Fruit fly (Drosophila melanogaster) whole organism, embryonic: ENCODE data around the gene CG12560.

Experiments
- B-H1 ChIP-seq: fragments of 200-800 bp; sonication (Bioruptor generic); IDR thresholded peaks from 3 replicates; pipeline ENCODE4 v1.3.6; 2022; ENCODE audit warnings: missing biosample characterization, missing genetic modification characterization
- CG10147 ChIP-seq: fragments of 200-800 bp; sonication (Bioruptor generic); optimal IDR thresholded peaks from 2 replicates; lab custom pipeline; 2019; ENCODE audit warnings: missing biosample characterization, mild to moderate bottlenecking, missing genetic modification characterization, moderate library complexity
- CG10431 ChIP-seq: fragments of 200-800 bp; sonication (Bioruptor generic); optimal IDR thresholded peaks from 3 replicates; lab custom pipeline; 2018; ENCODE audit warnings: missing biosample characterization, mild to moderate bottlenecking, missing genetic modification characterization
- CG10654 ChIP-seq: fragments of 200-800 bp; sonication (Bioruptor generic); optimal IDR thresholded peaks from 2 replicates; lab custom pipeline; 2016; ENCODE audit warnings: missing biosample characterization, missing genetic modification characterization
- CG11504 ChIP-seq: fragments of 200-800 bp; sonication (Bioruptor generic); optimal IDR thresholded peaks from 3 replicates; lab custom pipeline; 2019; ENCODE audit warnings: missing biosample characterization, mild to moderate bottlenecking, missing genetic modification characterization, moderate library complexity
- CG12104 ChIP-seq: fragments of 200-800 bp; sonication (Bioruptor generic); optimal IDR thresholded peaks from 3 replicates; lab custom pipeline; 2016; ENCODE audit warnings: missing biosample characterization, missing genetic modification characterization
- CG13775 ChIP-seq: fragments of 200-800 bp; sonication (Bioruptor generic); optimal IDR thresholded peaks from 3 replicates; lab custom pipeline; 2017; ENCODE audit warnings: missing biosample characterization, mild to moderate bottlenecking, missing genetic modification characterization
- CG14965 ChIP-seq: fragments of 200-800 bp; sonication (Bioruptor generic); optimal IDR thresholded peaks from 2 replicates; lab custom pipeline; 2016; ENCODE audit warnings: missing biosample characterization, missing genetic modification characterization, borderline replicate concordance
- CG16779 ChIP-seq: fragments of 200-800 bp; sonication (Bioruptor generic); IDR thresholded peaks from 2 replicates; pipeline ENCODE4 v1.3.6; 2022; ENCODE audit warnings: missing biosample characterization, missing genetic modification characterization
- CG16815 ChIP-seq: fragments of 200-800 bp; sonication (Bioruptor generic); optimal IDR thresholded peaks from 3 replicates; lab custom pipeline; 2017; ENCODE audit warnings: missing biosample characterization, mild to moderate bottlenecking, missing genetic modification characterization
- CG17802 ChIP-seq: fragments of 200-800 bp; sonication (Bioruptor generic); optimal IDR thresholded peaks from 2 replicates; lab custom pipeline; 2018; ENCODE audit warnings: missing biosample characterization, mild to moderate bottlenecking, missing genetic modification characterization, moderate library complexity
- CG3281 ChIP-seq: fragments of 200-800 bp; sonication (Bioruptor generic); optimal IDR thresholded peaks from 3 replicates; lab custom pipeline; 2017; ENCODE audit warnings: missing biosample characterization, mild to moderate bottlenecking, missing genetic modification characterization
- CG4404 ChIP-seq: fragments of 200-800 bp; sonication (Bioruptor generic); IDR thresholded peaks from 2 replicates; pipeline ENCODE4 v1.3.6; 2022; ENCODE audit warnings: missing biosample characterization, missing genetic modification characterization
- CG5245 ChIP-seq: fragments of 200-800 bp; sonication (Bioruptor generic); optimal IDR thresholded peaks from 3 replicates; lab custom pipeline; 2016; ENCODE audit warnings: missing biosample characterization, missing genetic modification characterization
- CG9932 ChIP-seq: fragments of 200-800 bp; sonication (Bioruptor generic); IDR thresholded peaks from 2 replicates; pipeline ENCODE4 v1.3.6; 2022; ENCODE audit warnings: missing biosample characterization, missing genetic modification characterization
- Deaf1 ChIP-seq: fragments of 200-800 bp; optimal IDR thresholded peaks from 3 replicates; lab custom pipeline; 2019; ENCODE audit warnings: missing biosample characterization, mild to moderate bottlenecking, missing genetic modification characterization, moderate library complexity
- Dfd ChIP-seq, 2 experiments: fragments of >200 bp; optimal IDR thresholded peaks; 2 replicates each; lab custom pipeline; 2017; ENCODE audit warnings: missing biosample characterization in 2 of 2, missing genetic modification characterization in 2 of 2
- Dp ChIP-seq: fragments of 200-800 bp; sonication (Bioruptor generic); optimal IDR thresholded peaks from 2 replicates; lab custom pipeline; 2018; ENCODE audit warnings: missing biosample characterization, mild to moderate bottlenecking, missing genetic modification characterization, moderate library complexity
- HLH3B ChIP-seq: fragments of 200-800 bp; sonication (Bioruptor generic); IDR thresholded peaks from 2 replicates; pipeline ENCODE4 v1.3.6; 2022; ENCODE audit warnings: missing biosample characterization, missing genetic modification characterization
- HmgD ChIP-seq: fragments of 200-800 bp; sonication (Bioruptor generic); optimal IDR thresholded peaks from 3 replicates; lab custom pipeline; 2016; ENCODE audit warnings: missing biosample characterization, missing genetic modification characterization
- HmgZ ChIP-seq: fragments of 200-800 bp; sonication (Bioruptor generic); optimal IDR thresholded peaks from 2 replicates; lab custom pipeline; 2018; ENCODE audit warnings: missing biosample characterization, mild to moderate bottlenecking, missing genetic modification characterization
- NC2β ChIP-seq: fragments of 200-800 bp; sonication (Bioruptor generic); optimal IDR thresholded peaks from 2 replicates; lab custom pipeline; 2016; ENCODE audit warnings: missing biosample characterization, missing genetic modification characterization
- NFAT ChIP-seq: fragments of 200-800 bp; sonication (Bioruptor generic); IDR thresholded peaks from 2 replicates; pipeline ENCODE4 v1.3.6; 2022; ENCODE audit warnings: missing biosample characterization, missing genetic modification characterization
- Nf-YA ChIP-seq: fragments of 200-800 bp; sonication (Bioruptor generic); IDR thresholded peaks from 2 replicates; pipeline ENCODE4 v1.3.6; 2022; ENCODE audit warnings: missing biosample characterization, missing genetic modification characterization
- Nf-YB ChIP-seq: fragments of 200-800 bp; sonication (Bioruptor generic); optimal IDR thresholded peaks from 3 replicates; lab custom pipeline; 2019; ENCODE audit warnings: missing biosample characterization, mild to moderate bottlenecking, missing genetic modification characterization, moderate library complexity
- Sin3A ChIP-seq: fragments of >200 bp; optimal IDR thresholded peaks from 2 replicates; lab custom pipeline; 2018
- Six4 ChIP-seq: fragments of 200-800 bp; sonication (Bioruptor generic); optimal IDR thresholded peaks from 2 replicates; lab custom pipeline; 2016; ENCODE audit warnings: missing biosample characterization, missing genetic modification characterization
- Usf ChIP-seq: fragments of 200-800 bp; sonication (Bioruptor generic); optimal IDR thresholded peaks from 2 replicates; lab custom pipeline; 2017; ENCODE audit warnings: missing genotype, missing biosample characterization, missing genetic modification characterization
- Xbp1 ChIP-seq: fragments of 200-800 bp; sonication (Bioruptor generic); optimal IDR thresholded peaks from 3 replicates; lab custom pipeline; 2016; ENCODE audit warnings: missing biosample characterization, mild to moderate bottlenecking, missing genetic modification characterization
- bowl ChIP-seq: fragments of 200-800 bp; sonication (Bioruptor generic); IDR thresholded peaks from 2 replicates; pipeline ENCODE4 v1.3.6; 2022; ENCODE audit warnings: missing biosample characterization, missing genetic modification characterization
- chn ChIP-seq: fragments of 200-800 bp; sonication (Bioruptor generic); optimal IDR thresholded peaks from 2 replicates; lab custom pipeline; 2016; ENCODE audit warnings: missing biosample characterization, missing genetic modification characterization
- corto ChIP-seq: fragments of 200-800 bp; sonication (Bioruptor generic); optimal IDR thresholded peaks from 2 replicates; lab custom pipeline; 2016; ENCODE audit warnings: missing biosample characterization, mild to moderate bottlenecking, missing genetic modification characterization, moderate library complexity
- esg ChIP-seq: fragments of 200-800 bp; sonication (Bioruptor generic); conservative IDR thresholded peaks from 2 replicates; pipeline ENCODE4 v1.3.6; 2022; ENCODE audit warnings: missing biosample characterization, missing genetic modification characterization
- eve ChIP-seq, 2 experiments: fragments of >200 bp; optimal IDR thresholded peaks; 2 replicates each; lab custom pipeline; 2017; ENCODE audit warnings: missing biosample characterization in 2 of 2, missing genetic modification characterization in 2 of 2
- fd64A ChIP-seq: fragments of 200-800 bp; sonication (Bioruptor generic); optimal IDR thresholded peaks from 3 replicates; lab custom pipeline; 2018; ENCODE audit warnings: missing biosample characterization, mild to moderate bottlenecking, missing genetic modification characterization
- ind ChIP-seq: fragments of 200-800 bp; sonication (Bioruptor generic); optimal IDR thresholded peaks from 3 replicates; lab custom pipeline; 2016; ENCODE audit warnings: missing biosample characterization, missing genetic modification characterization
- inv ChIP-seq: fragments of 200-800 bp; sonication (Bioruptor generic); IDR thresholded peaks from 2 replicates; pipeline ENCODE4 v1.3.6; 2022; ENCODE audit warnings: missing biosample characterization, missing genetic modification characterization; ENCODE audit not compliant: partially characterized antibody
- lola ChIP-seq, 3 experiments: fragments of >200 bp in 2 of 3; fragments of 200-800 bp in 1 of 3; sonication (Bioruptor generic) in 1 of 3; optimal IDR thresholded peaks; 2 replicates each; lab custom pipeline; 2017 to 2019; ENCODE audit warnings: missing biosample characterization in 3 of 3, missing genetic modification characterization in 3 of 3, mild to moderate bottlenecking in 1 of 3, moderate library complexity in 1 of 3
- nerfin-1 ChIP-seq: fragments of 200-800 bp; sonication (Bioruptor generic); optimal IDR thresholded peaks from 3 replicates; lab custom pipeline; 2019; ENCODE audit warnings: missing biosample characterization, mild to moderate bottlenecking, missing genetic modification characterization, moderate library complexity
- nmo ChIP-seq: fragments of 200-800 bp; sonication (Bioruptor generic); optimal IDR thresholded peaks from 2 replicates; lab custom pipeline; 2018; ENCODE audit warnings: missing biosample characterization, mild to moderate bottlenecking, missing genetic modification characterization, moderate library complexity
- ranshi ChIP-seq: fragments of 200-800 bp; sonication (Bioruptor generic); IDR thresholded peaks from 2 replicates; pipeline ENCODE4 v1.3.6; 2022; ENCODE audit warnings: missing biosample characterization, missing genetic modification characterization
- slou ChIP-seq: fragments of 200-800 bp; sonication (Bioruptor generic); optimal IDR thresholded peaks from 3 replicates; lab custom pipeline; 2016; ENCODE audit warnings: missing biosample characterization, missing genetic modification characterization
- sob ChIP-seq: fragments of 200-800 bp; sonication (Bioruptor generic); IDR thresholded peaks from 2 replicates; pipeline ENCODE4 v1.3.6; 2022; ENCODE audit warnings: missing biosample characterization, missing genetic modification characterization
- tio ChIP-seq: fragments of 200-800 bp; sonication (Bioruptor generic); optimal IDR thresholded peaks from 2 replicates; lab custom pipeline; 2017; ENCODE audit warnings: missing biosample characterization, missing genetic modification characterization, inconsistent platforms
- tx ChIP-seq: fragments of 200-800 bp; sonication (Bioruptor generic); optimal IDR thresholded peaks from 2 replicates; lab custom pipeline; 2016; ENCODE audit warnings: missing biosample characterization, missing genetic modification characterization
- unpg ChIP-seq: fragments of 200-800 bp; sonication (Bioruptor generic); optimal IDR thresholded peaks from 3 replicates; lab custom pipeline; 2018; ENCODE audit warnings: missing biosample characterization, mild to moderate bottlenecking, missing genetic modification characterization, moderate library complexity
- yki ChIP-seq: fragments of >200 bp; optimal IDR thresholded peaks from 3 replicates; lab custom pipeline; 2018
- zen ChIP-seq: fragments of 200-800 bp; sonication (Bioruptor generic); optimal IDR thresholded peaks from 3 replicates; lab custom pipeline; 2018; ENCODE audit warnings: missing biosample characterization, mild to moderate bottlenecking, missing genetic modification characterization, moderate library complexity
- zen2 ChIP-seq: fragments of 200-800 bp; sonication (Bioruptor generic); IDR thresholded peaks from 3 replicates; pipeline ENCODE4 v1.3.6; 2022; ENCODE audit warnings: missing biosample characterization, missing genetic modification characterization; ENCODE audit not compliant: partially characterized antibody

CG12560 gene

DNA sequence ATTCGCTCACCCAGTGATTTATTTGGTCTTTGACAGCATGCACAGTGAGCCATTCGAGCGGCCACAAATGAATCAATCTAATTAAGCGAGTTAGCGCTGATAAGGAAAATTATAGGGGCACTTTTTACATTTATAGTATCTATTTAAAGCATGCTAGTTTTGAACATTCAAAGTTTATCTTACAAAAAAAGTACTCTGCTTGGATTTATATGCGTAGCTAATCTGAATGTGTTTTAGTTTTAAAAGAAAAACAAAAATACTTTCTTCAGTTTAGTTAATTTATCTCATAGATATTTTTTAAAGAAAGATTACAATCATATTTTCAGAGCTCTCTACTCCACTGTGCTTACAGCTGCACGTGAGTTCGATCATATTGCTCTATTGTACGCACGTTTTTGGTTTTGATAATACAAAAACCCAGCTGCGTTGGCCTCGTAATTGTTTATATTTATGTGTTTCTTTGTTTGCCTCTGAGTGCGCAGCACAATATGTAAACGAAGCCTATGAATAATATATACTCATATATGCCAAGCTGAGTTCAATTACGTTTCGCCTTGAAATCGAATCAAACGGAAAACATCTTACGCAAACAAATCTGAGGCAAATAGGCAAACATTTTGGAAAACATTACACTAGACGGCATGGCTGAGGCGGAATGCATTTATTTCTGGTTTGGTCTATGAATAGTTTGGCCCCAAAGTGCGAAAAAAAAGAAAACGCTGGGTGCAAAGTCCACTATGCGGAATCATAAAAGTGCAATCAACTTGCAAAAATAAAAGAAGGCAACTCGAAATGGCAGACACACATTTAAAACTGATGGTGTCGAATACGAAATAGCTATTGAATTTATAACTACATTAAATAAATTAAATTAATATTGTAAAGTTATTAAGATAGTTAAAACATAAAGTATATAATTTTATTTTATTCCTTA lies 7.3 kb downstream of the CG12560 start (continued):
- peak; percentile 91 for TF ChIP-seq CG3281 (GFP tag; lab: Kevin White, UChicago)
- no peak; the same call in 1 of the 2 replicates for TF ChIP-seq inv (GFP tag; lab: Robert Waterston, UW)
- TF ChIP-seq NFAT: peak; percentile 60; the same call in 1 of the 2 replicates
- peak; percentile 68 for TF ChIP-seq CG9932 (GFP tag; lab: Robert Waterston, UW)
- peak; percentile 75 for TF ChIP-seq CG5245 (GFP tag; lab: Kevin White, UChicago)
- TF ChIP-seq nerfin-1: peak; percentile 85
- peak; percentile 84 for TF ChIP-seq ind (GFP tag; lab: Kevin White, UChicago)
- TF ChIP-seq tio (GFP tag; lab: Kevin White, UChicago): peak; percentile 91
- TF ChIP-seq HmgD (GFP tag; lab: Kevin White, UChicago): no peak
- TF ChIP-seq Usf (GFP tag; lab: Kevin White, UChicago): peak; percentile 57
- TF ChIP-seq yki (lab: Kevin White, UChicago): no peak
- peak; percentile 80 for TF ChIP-seq NC2β (GFP tag; lab: Kevin White, UChicago)
- TF ChIP-seq Nf-YB (GFP tag; lab: Kevin White, UChicago): peak; percentile 71
- no peak for TF ChIP-seq Dp (GFP tag; lab: Kevin White, UChicago)
- peak; percentile 75 for TF ChIP-seq Six4 (GFP tag; lab: Kevin White, UChicago)
- TF ChIP-seq HLH3B (GFP tag; lab: Robert Waterston, UW): peak; percentile 71
- TF ChIP-seq lola (GFP tag; optimal IDR thresholded peaks at IDR 0.05; lab: Kevin White, UChicago): peak in 1 of 3 experiments; percentile 91
- TF ChIP-seq CG10654: peak; percentile 73
- TF ChIP-seq nmo (GFP tag; lab: Kevin White, UChicago): peak; percentile 94
- TF ChIP-seq HmgZ (tag; lab: Kevin White, UChicago): peak; percentile 82
- no peak for TF ChIP-seq CG17802 (tag; lab: Kevin White, UChicago)
- no peak for TF ChIP-seq Dfd (GFP tag; optimal IDR thresholded peaks at IDR 0.05; lab: Kevin White, UChicago)
- no peak for TF ChIP-seq bowl (GFP tag; lab: Robert Waterston, UW)
- peak; percentile 80 for TF ChIP-seq chn
- TF ChIP-seq CG4404 (GFP tag; lab: Robert Waterston, UW): peak; percentile 79
- peak; percentile 91 for TF ChIP-seq CG11504 (tag; lab: Kevin White, UChicago)
- peak; percentile 76 for TF ChIP-seq slou (GFP tag; lab: Kevin White, UChicago)
- peak; percentile 76; the same call in 1 of the 2 replicates for TF ChIP-seq ranshi
- no peak for TF ChIP-seq Sin3A
- peak; percentile 84 for TF ChIP-seq CG16815 (GFP tag; lab: Kevin White, UChicago)
- TF ChIP-seq CG16779 (GFP tag; lab: Robert Waterston, UW): 0 out of 2 replicates have a peak, but pooled peaks have one; percentile 36
- TF ChIP-seq corto (GFP tag; lab: Kevin White, UChicago): peak; percentile 40
- peak; percentile 86 for TF ChIP-seq esg (GFP tag; lab: Robert Waterston, UW)
- TF ChIP-seq Xbp1 (GFP tag; lab: Kevin White, UChicago): peak; percentile 90
- peak; percentile 69 for TF ChIP-seq tx (GFP tag; lab: Kevin White, UChicago)
- no peak for TF ChIP-seq zen2 (GFP tag; lab: Robert Waterston, UW)
- peak; percentile 87 for TF ChIP-seq sob (GFP tag; lab: Robert Waterston, UW)
- TF ChIP-seq Deaf1 (tag; lab: Kevin White, UChicago): peak; percentile 69
- peak; percentile 76 for TF ChIP-seq zen (tag; lab: Kevin White, UChicago)
- peak; percentile 90 for TF ChIP-seq CG12104 (GFP tag; lab: Kevin White, UChicago)
- TF ChIP-seq Nf-YA (GFP tag; lab: Robert Waterston, UW): peak; percentile 62
- TF ChIP-seq CG10431: no peak
- TF ChIP-seq unpg (GFP tag; lab: Kevin White, UChicago): peak; percentile 84
- peak in 1 of 2 experiments; percentile 94 for TF ChIP-seq eve (GFP tag; optimal IDR thresholded peaks at IDR 0.05; lab: Kevin White, UChicago)
- peak; percentile 88 for TF ChIP-seq CG13775 (GFP tag; lab: Kevin White, UChicago)
- peak; percentile 91 for TF ChIP-seq CG10147
- TF ChIP-seq CG14965 (GFP tag; lab: Kevin White, UChicago): no peak
- TF ChIP-seq fd64A: peak; percentile 37
- TF ChIP-seq B-H1 (GFP tag; lab: Robert Waterston, UW): peak; percentile 76
